Worm (Caenorhabditis elegans): ENCODE results near the gene Y37B11A.3.

ce11 chrIII:5744579-5744978 lies 40.5 kb downstream of the Y37B11A.3 start, which contains the start of gene B0244.5:
- TF ChIP-seq tra-4 (tag; optimal IDR thresholded peaks at IDR 0.05), result no peak
- TF ChIP-seq aly-1 (tag; optimal IDR thresholded peaks at IDR 0.05), result no peak
- no peak for TF ChIP-seq ets-7 (tag; optimal IDR thresholded peaks at IDR 0.05)
- no peak for TF ChIP-seq ceh-36 (tag; optimal IDR thresholded peaks at IDR 0.05)
- no peak for TF ChIP-seq ama-1 (optimal IDR thresholded peaks at IDR 0.05)
- TF ChIP-seq ceh-13 (GFP tag; optimal IDR thresholded peaks at IDR 0.05), result no peak
- no peak for TF ChIP-seq flt-1 (GFP tag; IDR thresholded peaks at IDR 0.05)
- no peak for TF ChIP-seq hmbx-1 (tag; optimal IDR thresholded peaks at IDR 0.05)
- TF ChIP-seq hmg-4 (GFP tag; optimal IDR thresholded peaks at IDR 0.05), result no peak
- no peak for TF ChIP-seq hnd-1 (tag; optimal IDR thresholded peaks at IDR 0.05)

Measured in whole organism, early embryonic.